Worm (Caenorhabditis elegans) whole organism, L3 larva: ENCODE results near the gene dph-3.
"Not testable (repeated sequence)": the region's sequence is repeated elsewhere in the genome, so short reads cannot be mapped to it uniquely, and the experiment has no call there.

Source experiments
- R02D3.7 ChIP-seq: fragments of 150-350 bp; optimal IDR thresholded peaks from 2 replicates; lab custom pipeline; 2014; ENCODE audit warnings: missing biosample characterization, missing genetic modification characterization
- ZK546.5 ChIP-seq: sonication (generic microtip); optimal IDR thresholded peaks from 2 replicates; lab custom pipeline; 2017; ENCODE audit warnings: missing biosample characterization, missing genetic modification characterization
- aly-2 ChIP-seq: fragments of 150-350 bp; optimal IDR thresholded peaks from 2 replicates; lab custom pipeline; 2014; ENCODE audit warnings: missing biosample characterization, missing genetic modification characterization
- ama-1 ChIP-seq: fragments of 150-350 bp; optimal IDR thresholded peaks from 2 replicates; lab custom pipeline; 2018
- ceh-16 ChIP-seq: sonication (generic microtip); optimal IDR thresholded peaks from 2 replicates; lab custom pipeline; 2017; ENCODE audit warnings: missing biosample characterization, missing genetic modification characterization
- ceh-28 ChIP-seq: fragments of 150-350 bp; optimal IDR thresholded peaks from 2 replicates; lab custom pipeline; 2014; ENCODE audit warnings: missing biosample characterization, missing genetic modification reagents, missing genetic modification characterization
- daf-12 ChIP-seq: fragments of 150-350 bp; optimal IDR thresholded peaks from 2 replicates; lab custom pipeline; 2014; ENCODE audit warnings: missing biosample characterization, missing genetic modification reagents, missing genetic modification characterization
- egl-27 ChIP-seq: sonication (generic microtip); optimal IDR thresholded peaks from 4 replicates; lab custom pipeline; 2017; ENCODE audit warnings: missing biosample characterization, missing genetic modification reagents, missing genetic modification characterization
- egl-5 ChIP-seq: fragments of 150-350 bp; optimal IDR thresholded peaks from 2 replicates; lab custom pipeline; 2017; ENCODE audit warnings: missing biosample characterization, missing genetic modification reagents, missing genetic modification characterization, inconsistent platforms
- elt-1 ChIP-seq: fragments of 150-350 bp; optimal IDR thresholded peaks from 2 replicates; lab custom pipeline; 2014; ENCODE audit warnings: missing biosample characterization, missing genetic modification characterization
- elt-2 ChIP-seq: sonication (generic microtip); optimal IDR thresholded peaks from 2 replicates; lab custom pipeline; 2016; ENCODE audit warnings: missing genetic modification reagents, mild to moderate bottlenecking, missing genetic modification characterization, missing compliant biosample characterization
- elt-3 ChIP-seq, 3 experiments: fragments of 150-350 bp in 1 of 3; sonication (generic microtip) in 2 of 3; optimal IDR thresholded peaks; 2 replicates in 2 of 3; 4 replicates in 1 of 3; lab custom pipeline; 2014 to 2017; ENCODE audit warnings: missing biosample characterization in 3 of 3, missing genetic modification characterization in 3 of 3
- fkh-10 ChIP-seq: sonication (generic microtip); optimal IDR thresholded peaks from 2 replicates; lab custom pipeline; 2017; ENCODE audit warnings: missing biosample characterization, missing genetic modification reagents, missing genetic modification characterization
- fkh-2 ChIP-seq: fragments of 150-350 bp; optimal IDR thresholded peaks from 2 replicates; lab custom pipeline; 2014; ENCODE audit warnings: missing biosample characterization, missing genetic modification reagents, missing genetic modification characterization
- jun-1 ChIP-seq: fragments of 150-350 bp; optimal IDR thresholded peaks from 2 replicates; lab custom pipeline; 2014; ENCODE audit warnings: missing biosample characterization, missing genetic modification reagents, missing genetic modification characterization
- lin-15B ChIP-seq: fragments of 150-350 bp; optimal IDR thresholded peaks from 2 replicates; lab custom pipeline; 2014; ENCODE audit warnings: missing biosample characterization, missing genetic modification characterization
- lin-39 ChIP-seq: fragments of 150-350 bp; optimal IDR thresholded peaks from 2 replicates; lab custom pipeline; 2018; ENCODE audit warnings: missing biosample characterization, missing genetic modification reagents, missing genetic modification characterization
- lsy-12 ChIP-seq: sonication (generic microtip); optimal IDR thresholded peaks from 2 replicates; lab custom pipeline; 2016; ENCODE audit warnings: mild to moderate bottlenecking, missing genetic modification characterization, missing compliant biosample characterization
- mdl-1 ChIP-seq: fragments of 150-350 bp; optimal IDR thresholded peaks from 2 replicates; lab custom pipeline; 2014; ENCODE audit warnings: missing biosample characterization, missing genetic modification characterization
- mml-1 ChIP-seq: fragments of 150-350 bp; sonication (generic microtip); optimal IDR thresholded peaks from 3 replicates; lab custom pipeline; 2014; ENCODE audit warnings: missing biosample characterization, missing genetic modification characterization
- nhr-12 ChIP-seq: fragments of 150-350 bp; optimal IDR thresholded peaks from 2 replicates; lab custom pipeline; 2014; ENCODE audit warnings: missing biosample characterization, missing genetic modification characterization
- nhr-237 ChIP-seq: fragments of 150-350 bp; optimal IDR thresholded peaks from 2 replicates; lab custom pipeline; 2014; ENCODE audit warnings: missing biosample characterization, missing genetic modification characterization
- nhr-25 ChIP-seq: sonication (generic microtip); optimal IDR thresholded peaks from 2 replicates; lab custom pipeline; 2017; ENCODE audit warnings: missing biosample characterization, missing genetic modification characterization
- nhr-28 ChIP-seq: fragments of 150-350 bp; optimal IDR thresholded peaks from 2 replicates; lab custom pipeline; 2014; ENCODE audit warnings: missing biosample characterization, missing genetic modification characterization
- nhr-43 ChIP-seq: sonication (generic microtip); optimal IDR thresholded peaks from 2 replicates; lab custom pipeline; 2016; ENCODE audit warnings: mild to moderate bottlenecking, missing genetic modification characterization, missing compliant biosample characterization; ENCODE audit not compliant: poor library complexity, severe bottlenecking
- nhr-67 ChIP-seq: fragments of 150-350 bp; optimal IDR thresholded peaks from 2 replicates; lab custom pipeline; 2014; ENCODE audit warnings: missing biosample characterization, missing genetic modification characterization
- pha-4 ChIP-seq: fragments of 150-350 bp; optimal IDR thresholded peaks from 2 replicates; lab custom pipeline; 2014; ENCODE audit warnings: missing biosample characterization, missing genetic modification reagents, missing genetic modification characterization
- sea-2 ChIP-seq: fragments of 150-350 bp; sonication (generic microtip); optimal IDR thresholded peaks from 4 replicates; lab custom pipeline; 2014; ENCODE audit warnings: missing biosample characterization, missing genetic modification reagents, missing genetic modification characterization
- snpc-4 ChIP-seq: fragments of 150-350 bp; optimal IDR thresholded peaks from 2 replicates; lab custom pipeline; 2014; ENCODE audit warnings: missing biosample characterization, missing genetic modification characterization
- tbx-2 ChIP-seq: sonication (generic microtip); optimal IDR thresholded peaks from 2 replicates; lab custom pipeline; 2016; ENCODE audit warnings: mild to moderate bottlenecking, missing genetic modification characterization, missing compliant biosample characterization
- unc-39 ChIP-seq: sonication (generic microtip); optimal IDR thresholded peaks from 4 replicates; lab custom pipeline; 2017; ENCODE audit warnings: missing biosample characterization, missing genetic modification characterization
- unc-62 ChIP-seq: fragments of 150-350 bp; sonication (generic microtip); optimal IDR thresholded peaks from 4 replicates; lab custom pipeline; 2014; ENCODE audit warnings: missing biosample characterization, missing genetic modification reagents, missing genetic modification characterization
- zag-1 ChIP-seq: fragments of 150-350 bp; optimal IDR thresholded peaks from 2 replicates; lab custom pipeline; 2014; ENCODE audit warnings: missing biosample characterization, missing genetic modification characterization
- ztf-11 ChIP-seq: fragments of 150-350 bp; optimal IDR thresholded peaks from 2 replicates; lab custom pipeline; 2014; ENCODE audit warnings: missing biosample characterization, missing genetic modification characterization

The dph-3 gene

ce11 chrIV:9739001-9739400, 32.1 kb downstream of the dph-3 start:
- TF ChIP-seq lin-39 (tag; lab: Kevin White, UChicago) (no peak), zag-1 (no peak), elt-1 (no peak)

ce11 chrIV:9740851-9741549, 34.1 kb downstream of the dph-3 start, which contains the start of gene gln-6:
Gene gln-6, minus strand, starts transcription at chrIV:9740901.
- not testable (repeated sequence) for TF ChIP-seq zag-1; ztf-11 (tag; lab: Kevin White, UChicago); mdl-1 (tag; lab: Kevin White, UChicago)

- TF ChIP-seq nhr-28 (tag; lab: Kevin White, UChicago): no peak
- TF ChIP-seq nhr-67 (tag; lab: Kevin White, UChicago): no peak
- no peak for TF ChIP-seq ceh-28 (tag; lab: Kevin White, UChicago)
- no peak for TF ChIP-seq fkh-2 (tag; lab: Kevin White, UChicago)
- no peak for TF ChIP-seq daf-12
- TF ChIP-seq tbx-2 (tag; lab: Kevin White, UChicago): no peak
- TF ChIP-seq R02D3.7 (tag; lab: Kevin White, UChicago): no peak
- no peak for TF ChIP-seq elt-3 (tag; optimal IDR thresholded peaks at IDR 0.05; lab: Kevin White, UChicago)
- no peak for TF ChIP-seq sea-2 (GFP tag; lab: Kevin White, UChicago)
- no peak for TF ChIP-seq mml-1 (tag; lab: Kevin White, UChicago)
- TF ChIP-seq fkh-10: no peak
- no peak for TF ChIP-seq zag-1
- no peak for TF ChIP-seq lsy-12 (tag; lab: Kevin White, UChicago)
- TF ChIP-seq pha-4 (tag; lab: Kevin White, UChicago): no peak
- no peak for TF ChIP-seq nhr-237 (tag; lab: Kevin White, UChicago)
- no peak for TF ChIP-seq ZK546.5 (tag; lab: Kevin White, UChicago)
These were observed 35.9 kb downstream of the dph-3 start, which contains the start of gene C28D4.7 for ce11 chrIV:9742883-9743282. Gene C28D4.7, minus strand, starts transcription at chrIV:9743147.

ce11 chrIV:9744905-9745304, 38.0 kb downstream of the dph-3 start, which contains the start of gene C28D4.4:
Gene C28D4.4, minus strand, starts transcription at chrIV:9745005.
- TF ChIP-seq fkh-2 (tag; lab: Kevin White, UChicago) (no peak), ceh-16 (tag; lab: Kevin White, UChicago) (no peak), snpc-4 (tag; lab: Kevin White, UChicago) (no peak), jun-1 (tag; lab: Kevin White, UChicago) (no peak), nhr-28 (tag; lab: Kevin White, UChicago) (no peak), egl-5 (tag; lab: Kevin White, UChicago) (no peak), tbx-2 (tag; lab: Kevin White, UChicago) (no peak), unc-39 (tag; lab: Kevin White, UChicago) (no peak), fkh-10 (no peak), egl-27 (tag; lab: Kevin White, UChicago) (no peak), pha-4 (tag; lab: Kevin White, UChicago) (no peak), sea-2 (GFP tag; lab: Kevin White, UChicago) (no peak), nhr-67 (tag; lab: Kevin White, UChicago) (no peak), lsy-12 (tag; lab: Kevin White, UChicago) (no peak), unc-62 (no peak), nhr-43 (tag; lab: Kevin White, UChicago) (no peak)

- TF ChIP-seq nhr-12 (tag; lab: Kevin White, UChicago): no peak
- no peak for TF ChIP-seq fkh-10
- TF ChIP-seq egl-27 (tag; lab: Kevin White, UChicago): no peak
- no peak for TF ChIP-seq aly-2 (tag; lab: Kevin White, UChicago)
- TF ChIP-seq nhr-43 (tag; lab: Kevin White, UChicago): no peak
These were observed 39.8 kb downstream of the dph-3 start, which contains the start of gene C28D4.5 for ce11 chrIV:9746762-9747161. Gene C28D4.5, minus strand, starts transcription at chrIV:9746862.

- TF ChIP-seq unc-62: no peak
- TF ChIP-seq lin-15B: no peak
- no peak for TF ChIP-seq ama-1 (lab: Kevin White, UChicago)
- TF ChIP-seq elt-2 (tag; lab: Kevin White, UChicago): no peak
- TF ChIP-seq egl-5 (tag; lab: Kevin White, UChicago): no peak
- no peak for TF ChIP-seq nhr-25 (tag; lab: Kevin White, UChicago)
These were observed 41.4 kb downstream of the dph-3 start, which contains the start of gene C28D4.8 for ce11 chrIV:9748342-9748741. Gene C28D4.8, minus strand, starts transcription at chrIV:9748442.
